Worm (Caenorhabditis elegans) whole organism, late embryonic: Measurements from ENCODE around the gene arf-5.

Source experiments
- T23F11.4 ChIP-seq: fragments of 200-800 bp; sonication (Bioruptor generic); optimal IDR thresholded peaks from 2 replicates; lab custom pipeline; 2018; ENCODE audit warnings: mild to moderate bottlenecking, missing genetic modification characterization, missing compliant biosample characterization
- Y22D7AL.16 ChIP-seq: sonication (generic microtip); optimal IDR thresholded peaks from 2 replicates; lab custom pipeline; 2016; ENCODE audit warnings: missing genetic modification characterization, missing compliant biosample characterization
- ahr-1 ChIP-seq: sonication (generic microtip); optimal IDR thresholded peaks from 2 replicates; lab custom pipeline; 2016; ENCODE audit warnings: missing genetic modification characterization, missing compliant biosample characterization
- ceh-14 ChIP-seq: sonication (generic microtip); optimal IDR thresholded peaks from 2 replicates; lab custom pipeline; 2016; ENCODE audit warnings: missing genotype, missing genetic modification characterization, missing compliant biosample characterization
- ceh-19 ChIP-seq: fragments of 200-800 bp; sonication (Bioruptor generic); optimal IDR thresholded peaks from 2 replicates; lab custom pipeline; 2018; ENCODE audit warnings: mild to moderate bottlenecking, missing genetic modification characterization, missing compliant biosample characterization
- ceh-22 ChIP-seq: sonication (generic microtip); optimal IDR thresholded peaks from 2 replicates; lab custom pipeline; 2017; ENCODE audit warnings: missing biosample characterization, missing genetic modification characterization
- ceh-30 ChIP-seq: fragments of 150-350 bp; optimal IDR thresholded peaks from 2 replicates; lab custom pipeline; 2014; ENCODE audit warnings: missing biosample characterization, missing genetic modification characterization
- ceh-31 ChIP-seq: sonication (generic microtip); optimal IDR thresholded peaks from 2 replicates; lab custom pipeline; 2016; ENCODE audit warnings: missing genetic modification characterization, missing compliant biosample characterization
- ceh-34 ChIP-seq: sonication (generic microtip); optimal IDR thresholded peaks from 2 replicates; lab custom pipeline; 2016; ENCODE audit warnings: mild to moderate bottlenecking, missing genetic modification characterization, missing compliant biosample characterization
- ceh-48 ChIP-seq: sonication (generic microtip); optimal IDR thresholded peaks from 2 replicates; lab custom pipeline; 2016; ENCODE audit warnings: missing genetic modification characterization, inconsistent platforms, missing compliant biosample characterization
- ceh-6 ChIP-seq: fragments of 200-800 bp; sonication (Bioruptor generic); optimal IDR thresholded peaks from 2 replicates; lab custom pipeline; 2018; ENCODE audit warnings: mild to moderate bottlenecking, missing genetic modification characterization, missing compliant biosample characterization
- ceh-9 ChIP-seq: sonication (generic microtip); optimal IDR thresholded peaks from 2 replicates; lab custom pipeline; 2016; ENCODE audit warnings: mild to moderate bottlenecking, missing genetic modification characterization, inconsistent platforms, missing compliant biosample characterization
- che-1 ChIP-seq: sonication (generic microtip); optimal IDR thresholded peaks from 2 replicates; lab custom pipeline; 2016; ENCODE audit warnings: mild to moderate bottlenecking, missing genetic modification characterization, missing compliant biosample characterization
- dmd-4 ChIP-seq: sonication (generic microtip); optimal IDR thresholded peaks from 2 replicates; lab custom pipeline; 2016; ENCODE audit warnings: borderline replicate concordance, missing genetic modification characterization, missing compliant biosample characterization
- elt-2 ChIP-seq: sonication (generic microtip); optimal IDR thresholded peaks from 2 replicates; lab custom pipeline; 2016; ENCODE audit warnings: missing genetic modification reagents, missing genetic modification characterization, missing compliant biosample characterization
- ets-4 ChIP-seq: sonication (generic microtip); optimal IDR thresholded peaks from 2 replicates; lab custom pipeline; 2016; ENCODE audit warnings: missing genetic modification characterization, missing compliant biosample characterization
- fax-1 ChIP-seq: sonication (generic microtip); optimal IDR thresholded peaks from 2 replicates; lab custom pipeline; 2016; ENCODE audit warnings: missing genotype, missing genetic modification characterization, missing compliant biosample characterization
- hlh-13 ChIP-seq: fragments of 200-800 bp; sonication (Bioruptor generic); optimal IDR thresholded peaks from 2 replicates; lab custom pipeline; 2018; ENCODE audit warnings: mild to moderate bottlenecking, missing genetic modification characterization, missing compliant biosample characterization
- hlh-6 ChIP-seq: sonication (generic microtip); optimal IDR thresholded peaks from 2 replicates; lab custom pipeline; 2016; ENCODE audit warnings: missing genotype, missing genetic modification characterization, missing compliant biosample characterization
- lim-6 ChIP-seq: sonication (generic microtip); optimal IDR thresholded peaks from 2 replicates; lab custom pipeline; 2016; ENCODE audit warnings: missing genetic modification characterization, missing compliant biosample characterization
- madf-2 ChIP-seq: sonication (generic microtip); optimal IDR thresholded peaks from 2 replicates; lab custom pipeline; 2017; ENCODE audit warnings: missing genetic modification characterization, missing compliant biosample characterization
- mec-3 ChIP-seq: sonication (generic microtip); optimal IDR thresholded peaks from 2 replicates; lab custom pipeline; 2016; ENCODE audit warnings: borderline replicate concordance, missing genetic modification characterization, missing compliant biosample characterization
- nfya-1 ChIP-seq: sonication (generic microtip); optimal IDR thresholded peaks from 2 replicates; lab custom pipeline; 2017; ENCODE audit warnings: missing genetic modification characterization, mild to moderate bottlenecking, missing compliant biosample characterization, antibody characterized with exemption, moderate library complexity
- nhr-11 ChIP-seq: fragments of 150-350 bp; optimal IDR thresholded peaks from 2 replicates; lab custom pipeline; 2014; ENCODE audit warnings: missing biosample characterization, missing genetic modification characterization
- nhr-232 ChIP-seq: sonication (generic microtip); optimal IDR thresholded peaks from 2 replicates; lab custom pipeline; 2016; ENCODE audit warnings: missing genetic modification characterization, missing compliant biosample characterization
- npax-4 ChIP-seq: sonication (generic microtip); optimal IDR thresholded peaks from 2 replicates; lab custom pipeline; 2016; ENCODE audit warnings: missing genetic modification characterization, missing compliant biosample characterization
- odd-2 ChIP-seq: sonication (generic microtip); optimal IDR thresholded peaks from 2 replicates; lab custom pipeline; 2017; ENCODE audit warnings: antibody characterized with exemption, mild to moderate bottlenecking, missing genetic modification characterization, missing compliant biosample characterization
- pag-3 ChIP-seq: sonication (generic microtip); optimal IDR thresholded peaks from 2 replicates; lab custom pipeline; 2016; ENCODE audit warnings: missing compliant biosample characterization, missing genetic modification characterization, borderline replicate concordance
- pros-1 ChIP-seq: fragments of 150-350 bp; optimal IDR thresholded peaks from 2 replicates; lab custom pipeline; 2014; ENCODE audit warnings: missing biosample characterization, missing genetic modification reagents, missing genetic modification characterization
- sox-4 ChIP-seq: sonication (generic microtip); optimal IDR thresholded peaks from 2 replicates; lab custom pipeline; 2017; ENCODE audit warnings: mild to moderate bottlenecking, missing genetic modification characterization, inconsistent platforms, missing compliant biosample characterization
- syd-9 ChIP-seq: sonication (generic microtip); optimal IDR thresholded peaks from 2 replicates; lab custom pipeline; 2016; ENCODE audit warnings: mild to moderate bottlenecking, missing genetic modification characterization, moderate library complexity, missing compliant biosample characterization
- tbx-2 ChIP-seq: sonication (generic microtip); optimal IDR thresholded peaks from 2 replicates; lab custom pipeline; 2016; ENCODE audit warnings: missing genetic modification characterization, missing compliant biosample characterization
- ttx-3 ChIP-seq: sonication (generic microtip); optimal IDR thresholded peaks from 2 replicates; lab custom pipeline; 2016; ENCODE audit warnings: missing genetic modification reagents, missing genetic modification characterization, missing compliant biosample characterization
- unc-3 ChIP-seq, 2 experiments: fragments of 200-800 bp in 1 of 2; sonication (Bioruptor generic) in 1 of 2; sonication (generic microtip) in 1 of 2; conservative IDR thresholded peaks in 1 of 2; optimal IDR thresholded peaks in 1 of 2; 2 replicates each; pipeline versions ENCODE4 v1.3.6 to Lab custom; 2016 to 2022; ENCODE audit warnings: missing compliant biosample characterization in 2 of 2, missing genetic modification characterization in 2 of 2, missing genetic modification reagents in 1 of 2
- unc-42 ChIP-seq: sonication (generic microtip); optimal IDR thresholded peaks from 2 replicates; lab custom pipeline; 2016; ENCODE audit warnings: missing genotype, missing genetic modification characterization, missing compliant biosample characterization
- unc-55 ChIP-seq: sonication (generic microtip); optimal IDR thresholded peaks from 2 replicates; lab custom pipeline; 2017; ENCODE audit warnings: missing biosample characterization, missing genetic modification reagents, missing genetic modification characterization
- unc-86 ChIP-seq: sonication (generic microtip); optimal IDR thresholded peaks from 2 replicates; lab custom pipeline; 2016; ENCODE audit warnings: missing genetic modification characterization, missing compliant biosample characterization

arf-5 gene

DNA sequence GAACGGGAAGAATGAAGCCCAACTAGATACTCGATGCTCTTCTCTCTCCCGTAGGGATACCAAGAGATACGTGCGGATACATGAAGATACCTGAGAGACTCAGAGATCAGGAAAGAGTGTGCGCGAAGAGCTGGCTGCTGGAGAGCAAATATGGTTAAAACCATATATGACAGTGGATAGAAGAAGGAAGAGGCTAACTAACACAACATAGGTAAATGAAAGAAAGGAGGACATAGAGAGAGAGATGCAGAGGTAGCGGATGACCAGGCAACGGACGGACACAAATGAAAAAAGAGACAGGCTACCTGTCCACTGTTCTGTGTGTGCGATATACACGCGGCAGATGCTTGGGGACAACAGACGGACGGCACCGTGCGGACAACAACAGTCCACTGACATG is 25.8 kb downstream of the arf-5 start:
- TF ChIP-seq ceh-31 (tag; lab: Kevin White, UChicago) (peak; percentile 23), ceh-14 (tag; lab: Kevin White, UChicago) (no peak), ceh-34 (peak; percentile 62), nfya-1 (peak; percentile 20), unc-3 (GFP tag; conservative IDR thresholded peaks at IDR 0.05; lab: Robert Waterston, UW) (no peak), unc-3 (tag; optimal IDR thresholded peaks at IDR 0.05; lab: Kevin White, UChicago) (no peak)

DNA sequence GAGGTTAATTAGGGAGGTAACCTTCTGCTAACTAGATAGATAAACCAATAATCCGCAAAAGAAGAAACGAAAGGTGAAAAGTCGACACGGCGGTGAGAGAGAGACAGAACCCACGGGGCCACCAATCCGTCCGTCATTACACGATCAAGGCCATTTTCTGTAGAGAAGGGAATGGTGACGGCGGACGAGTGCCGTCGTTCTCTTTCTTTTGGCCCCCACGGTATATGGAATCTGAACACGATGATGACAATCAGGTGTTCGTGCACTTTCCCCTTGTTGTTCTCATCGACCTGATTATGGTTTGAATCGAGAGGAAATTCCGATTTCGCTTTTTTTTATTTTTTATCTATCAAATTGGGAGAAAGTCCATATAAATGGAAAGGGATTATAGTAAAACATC is 27.0 kb downstream of the arf-5 start:
- TF ChIP-seq ets-4 (tag; lab: Kevin White, UChicago) (no peak), sox-4 (tag; lab: Kevin White, UChicago) (no peak), npax-4 (tag; lab: Kevin White, UChicago) (no peak)

DNA sequence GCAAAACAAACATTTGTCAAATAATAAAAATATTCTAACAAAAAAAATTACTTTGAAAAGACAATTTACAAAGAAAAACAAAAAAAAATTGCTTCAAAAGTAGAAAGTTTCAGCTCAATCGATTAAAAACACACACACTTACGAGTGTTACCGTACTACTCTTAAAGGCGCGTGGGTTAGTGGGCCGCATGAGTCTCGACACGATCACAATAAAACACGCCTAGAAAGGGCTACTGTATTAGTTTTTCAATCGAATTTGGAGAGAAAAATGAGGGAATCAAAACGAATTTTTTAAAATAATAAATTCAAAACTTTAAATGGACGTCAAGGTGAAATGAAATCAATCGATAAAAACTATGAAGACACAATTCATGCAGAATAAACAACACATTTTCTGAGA is 28.2 kb downstream of the arf-5 start:
- TF ChIP-seq unc-55 (GFP tag; lab: Kevin White, UChicago) (no peak), sox-4 (tag; lab: Kevin White, UChicago) (no peak), nfya-1 (no peak), tbx-2 (tag; lab: Kevin White, UChicago) (no peak), ceh-22 (tag; lab: Kevin White, UChicago) (no peak), hlh-6 (tag; lab: Kevin White, UChicago) (no peak), ceh-6 (GFP tag; lab: Kevin White, UChicago) (no peak), ceh-48 (tag; lab: Kevin White, UChicago) (no peak), Y22D7AL.16 (no peak), pag-3 (tag; lab: Kevin White, UChicago) (no peak), ahr-1 (tag; lab: Kevin White, UChicago) (no peak), che-1 (tag; lab: Kevin White, UChicago) (no peak), odd-2 (tag; lab: Kevin White, UChicago) (no peak), nhr-11 (tag; lab: Kevin White, UChicago) (no peak), ceh-19 (GFP tag; lab: Kevin White, UChicago) (no peak), ttx-3 (tag; lab: Kevin White, UChicago) (no peak), elt-2 (tag; lab: Kevin White, UChicago) (no peak), madf-2 (tag; lab: Kevin White, UChicago) (no peak)

DNA sequence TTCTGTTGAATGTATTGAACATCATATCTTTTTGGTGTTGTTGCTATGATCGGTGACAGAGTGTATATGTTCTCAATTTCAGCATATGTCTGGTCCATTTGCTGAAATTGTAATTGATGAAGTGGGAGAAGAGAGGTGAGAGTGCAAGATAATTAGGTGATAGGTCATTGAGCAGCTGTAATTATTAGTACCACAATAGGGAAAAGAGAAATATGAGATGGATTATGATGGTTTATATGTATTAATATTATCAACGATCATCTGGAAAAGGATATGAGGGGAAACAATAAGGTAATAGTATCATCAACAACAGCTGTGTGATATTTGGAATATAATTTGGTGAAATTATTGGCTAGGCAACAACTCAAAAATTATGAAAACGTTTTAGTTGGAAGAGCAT is 30.0 kb downstream of the arf-5 start, which contains the start of gene Y42H9B.3:
Gene Y42H9B.3, minus strand, starts transcription at position 101 of the 400 bp plus-strand sequence.
- TF ChIP-seq unc-3 (GFP tag; conservative IDR thresholded peaks at IDR 0.05; lab: Robert Waterston, UW) (no peak), unc-3 (tag; optimal IDR thresholded peaks at IDR 0.05; lab: Kevin White, UChicago) (no peak), che-1 (tag; lab: Kevin White, UChicago) (no peak), nhr-232 (no peak), nfya-1 (no peak), pros-1 (tag; lab: Kevin White, UChicago) (no peak), unc-42 (tag; lab: Kevin White, UChicago) (no peak), ceh-22 (tag; lab: Kevin White, UChicago) (no peak), syd-9 (tag; lab: Kevin White, UChicago) (no peak), T23F11.4 (no peak), ceh-9 (tag; lab: Kevin White, UChicago) (no peak)

DNA sequence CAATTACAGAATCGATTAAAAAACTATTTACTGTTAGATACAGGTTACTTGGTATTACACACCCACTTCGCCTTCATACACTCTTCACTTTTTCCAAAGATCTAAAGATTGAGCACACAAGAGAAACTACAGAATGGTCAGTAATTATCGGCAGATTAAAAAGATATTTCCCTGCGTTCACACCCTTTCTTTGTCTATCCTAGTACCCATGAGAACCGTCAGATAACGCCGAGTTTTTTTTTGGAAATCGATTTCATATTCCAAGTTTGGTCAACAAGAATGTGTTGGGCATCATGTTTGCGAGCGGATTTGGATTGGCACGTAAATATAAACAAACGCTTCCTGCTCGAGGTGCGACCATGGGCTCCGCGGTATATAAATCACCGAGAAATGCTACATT is 31.5 kb downstream of the arf-5 start, which contains the start of gene C26B2.8:
Gene C26B2.8, plus strand, starts transcription at position 301 of the 400 bp plus-strand sequence.
- TF ChIP-seq lim-6 (no peak), fax-1 (tag; lab: Kevin White, UChicago) (no peak), unc-86 (tag; lab: Kevin White, UChicago) (no peak), mec-3 (tag; lab: Kevin White, UChicago) (no peak), pag-3 (tag; lab: Kevin White, UChicago) (no peak), ceh-30 (tag; lab: Kevin White, UChicago) (no peak), hlh-13 (no peak), dmd-4 (no peak), sox-4 (tag; lab: Kevin White, UChicago) (no peak)
